Worm (Caenorhabditis elegans) whole organism, dauer: ENCODE data around the gene F22H10.1.

ENCODE experiments used
- unc-62 ChIP-seq: sonication (generic microtip); optimal IDR thresholded peaks from 2 replicates; lab custom pipeline; 2017; ENCODE audit warnings: missing biosample characterization, missing genetic modification reagents, missing genetic modification characterization

Gene F22H10.1

DNA sequence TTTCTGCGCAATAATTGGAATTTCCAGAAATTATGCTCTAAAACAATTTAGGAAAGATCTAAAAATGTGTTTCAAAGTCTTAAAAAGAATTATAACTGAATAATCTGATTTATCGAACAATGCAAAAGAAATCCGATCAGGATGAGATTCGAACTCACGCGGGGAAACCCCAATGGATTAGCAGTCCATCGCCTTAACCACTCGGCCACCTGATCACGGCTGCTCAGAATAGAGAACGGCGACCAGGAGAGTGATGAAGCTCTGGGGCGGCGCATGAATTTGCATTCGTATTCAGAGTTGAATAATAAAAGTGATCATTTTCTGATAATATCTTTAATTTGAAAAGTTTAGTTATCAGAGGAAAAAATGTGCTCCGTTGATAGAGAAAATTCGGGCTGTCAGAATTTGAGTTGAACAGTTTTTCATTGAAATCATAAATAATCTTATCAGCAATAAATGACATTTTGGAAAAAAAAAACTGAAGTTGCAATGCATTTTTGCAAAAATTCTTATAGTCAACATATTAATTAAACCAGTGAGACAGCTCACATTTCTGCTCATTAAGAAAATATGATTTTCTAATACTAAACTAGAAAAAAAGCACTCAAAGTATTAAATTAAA lies 12.3 kb upstream of the F22H10.1 start:
- TF ChIP-seq unc-62 (GFP tag; lab: Kevin White, UChicago): no peak

DNA sequence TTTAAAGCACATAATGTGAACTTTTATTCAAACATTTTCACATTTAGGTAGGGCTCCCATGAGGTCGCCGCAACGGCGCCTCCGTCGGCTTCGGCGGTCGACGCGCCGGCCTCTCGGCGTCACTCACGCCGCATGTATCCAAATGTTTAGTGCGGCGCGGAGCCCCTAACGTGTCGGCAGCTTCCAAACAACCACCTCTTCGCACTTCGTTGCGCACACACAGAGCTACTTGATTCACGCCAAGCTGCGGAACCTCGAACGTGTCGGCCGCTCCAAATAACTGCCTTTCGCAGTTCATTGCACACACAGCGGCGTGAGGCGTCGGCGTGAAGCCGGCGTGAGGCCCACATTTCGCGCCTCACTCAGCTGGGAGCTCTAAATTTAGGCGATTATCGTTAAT lies 11.2 kb upstream of the F22H10.1 start, which contains the start of gene F22H10.6:
Gene F22H10.6 (minus strand): TSS at position 292 of the 400 bp plus-strand sequence.
- no peak for TF ChIP-seq unc-62 (GFP tag; lab: Kevin White, UChicago)

ce11 chrX:16695184-16695583 lies 7.1 kb upstream of the F22H10.1 start:
- no peak for TF ChIP-seq unc-62 (GFP tag; lab: Kevin White, UChicago)

- no peak for TF ChIP-seq unc-62 (GFP tag; lab: Kevin White, UChicago)
Observed at ce11 chrX:16696822-16697221, 5.4 kb upstream of the F22H10.1 start.

- TF ChIP-seq unc-62 (GFP tag; lab: Kevin White, UChicago): no peak
Observed at ce11 chrX:16698074-16698473, 4.2 kb upstream of the F22H10.1 start.

DNA sequence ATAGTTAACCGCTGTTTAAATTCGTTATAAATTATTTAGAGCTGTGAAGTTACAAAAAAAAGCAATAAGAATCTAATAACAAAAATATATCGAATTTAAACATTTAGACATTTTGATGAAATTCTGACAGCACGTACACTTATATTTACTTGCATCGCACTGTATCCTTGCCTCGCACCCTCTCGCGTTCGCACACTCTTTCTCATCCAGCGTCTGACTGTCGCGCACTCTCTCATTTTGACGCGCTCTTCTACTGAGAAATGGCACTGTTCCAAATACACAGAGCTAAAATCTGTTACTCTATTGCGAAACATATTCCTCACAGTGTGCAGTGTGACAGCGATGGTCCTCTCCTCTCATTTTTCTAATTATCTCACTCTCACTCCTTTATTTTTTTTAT lies 1.8 kb downstream of the F22H10.1 start:
- no peak for TF ChIP-seq unc-62 (GFP tag; lab: Kevin White, UChicago)

DNA sequence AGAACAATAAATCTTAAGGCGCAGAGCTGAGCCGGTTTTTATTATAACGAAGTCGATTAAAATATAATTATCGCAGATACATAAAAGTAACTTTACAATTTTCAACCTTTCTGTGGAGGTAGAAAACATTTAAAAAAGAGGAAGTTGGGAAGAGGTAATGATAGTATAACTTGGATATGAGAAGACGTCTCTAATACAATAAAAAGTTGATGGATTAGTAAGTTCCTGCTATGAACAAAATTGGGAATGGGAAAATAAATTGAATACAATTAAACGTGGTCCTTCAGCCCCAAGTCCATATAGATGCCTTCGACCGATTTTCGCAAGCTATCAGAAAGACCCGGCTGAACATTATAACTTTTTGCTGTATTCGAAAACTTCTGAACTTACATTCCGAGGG lies 3.4 kb downstream of the F22H10.1 start:
- no peak for TF ChIP-seq unc-62 (GFP tag; lab: Kevin White, UChicago)

- no peak for TF ChIP-seq unc-62 (GFP tag; lab: Kevin White, UChicago)
Observed at ce11 chrX:16711381-16711780, 9.1 kb downstream of the F22H10.1 start, which contains the start of gene lgc-53. lgc-53 (plus strand) TSS chrX:16711681.

DNA sequence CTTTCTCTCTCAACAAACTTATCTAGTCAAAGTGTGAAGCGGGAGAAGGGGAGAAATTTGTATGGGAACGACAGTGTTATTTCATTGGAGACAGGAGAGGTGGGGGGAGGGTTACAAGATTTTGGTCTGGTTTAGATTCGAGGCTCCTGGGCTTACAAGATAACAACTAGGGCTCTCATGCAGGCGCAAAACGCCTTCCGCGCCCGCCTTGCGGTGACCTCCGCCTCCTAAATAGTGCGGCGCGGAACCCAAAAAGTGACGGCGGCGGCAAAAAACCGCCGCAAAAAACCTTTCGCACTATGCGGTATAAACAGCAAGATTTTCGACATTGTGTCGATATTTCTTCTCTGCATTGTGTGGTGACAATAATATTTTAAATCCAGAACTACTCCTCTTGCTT lies 13.7 kb downstream of the F22H10.1 start:
- TF ChIP-seq unc-62 (GFP tag; lab: Kevin White, UChicago): no peak

DNA sequence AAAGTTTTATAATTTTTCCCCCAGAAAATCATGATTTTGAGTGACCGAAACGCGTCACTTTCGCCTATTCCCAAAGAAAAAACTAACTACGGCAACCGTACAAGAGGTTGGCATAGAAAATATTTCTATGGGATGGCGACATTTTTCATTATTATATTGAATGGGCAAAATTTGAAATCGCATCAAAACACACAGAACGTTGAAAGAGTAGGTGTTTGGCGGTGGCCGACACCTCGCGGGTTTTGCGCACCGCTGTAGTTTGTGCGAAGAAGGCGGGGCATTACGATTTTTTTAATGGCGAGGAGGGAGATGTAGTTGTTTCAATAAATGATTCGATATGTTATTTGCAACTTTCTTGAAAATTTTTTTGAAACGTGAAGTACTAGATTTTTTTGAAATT lies 19.7 kb downstream of the F22H10.1 start:
- TF ChIP-seq unc-62 (GFP tag; lab: Kevin White, UChicago): no peak

DNA sequence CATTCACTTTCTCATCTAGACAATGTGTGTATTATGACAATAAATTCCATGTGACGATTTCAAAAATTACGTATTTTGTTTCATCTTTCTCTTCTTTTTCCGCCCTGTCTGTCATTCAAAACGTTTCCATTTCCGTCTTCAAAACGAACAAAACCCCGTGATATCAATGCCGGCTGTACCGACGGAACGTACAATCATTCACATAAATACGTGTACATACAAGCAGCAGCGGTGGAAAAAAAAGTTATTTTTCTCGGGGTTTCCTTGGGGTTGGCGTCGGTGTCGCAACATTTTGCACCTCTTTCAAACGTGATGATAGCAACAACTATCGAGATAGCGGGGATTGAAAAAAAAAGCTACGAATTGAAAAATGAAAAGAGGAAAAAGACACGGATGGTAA lies 22.7 kb downstream of the F22H10.1 start:
- no peak for TF ChIP-seq unc-62 (GFP tag; lab: Kevin White, UChicago)

ce11 chrX:16726879-16727278 lies 24.6 kb downstream of the F22H10.1 start:
- TF ChIP-seq unc-62 (GFP tag; lab: Kevin White, UChicago): no peak

- no peak for TF ChIP-seq unc-62 (GFP tag; lab: Kevin White, UChicago)
Observed at ce11 chrX:16729259-16729658, 27.0 kb downstream of the F22H10.1 start, which contains the start of gene hda-4. hda-4 (plus strand) TSS chrX:16729559.

DNA sequence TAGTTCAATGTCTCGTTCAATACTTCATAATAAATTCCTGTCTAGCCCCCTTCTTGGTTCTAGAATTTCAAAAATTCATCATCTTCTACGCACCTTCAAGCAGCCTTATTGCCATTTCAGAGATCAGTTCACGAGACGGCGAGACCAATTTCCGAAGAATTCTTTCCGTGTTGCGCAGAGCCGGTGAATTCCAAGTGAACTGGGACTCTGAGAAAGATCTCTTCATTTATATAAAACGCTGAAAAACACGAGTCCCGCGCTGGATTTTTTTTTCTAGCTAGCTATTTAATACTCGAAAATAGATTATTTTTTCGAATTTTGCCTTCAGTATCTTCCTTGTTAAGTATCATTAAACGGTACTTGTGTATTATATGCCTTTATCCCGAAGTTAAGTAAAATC lies 28.9 kb downstream of the F22H10.1 start:
- no peak for TF ChIP-seq unc-62 (GFP tag; lab: Kevin White, UChicago)

ce11 chrX:16732259-16732658 lies 30.0 kb downstream of the F22H10.1 start:
- TF ChIP-seq unc-62 (GFP tag; lab: Kevin White, UChicago): no peak

- TF ChIP-seq unc-62 (GFP tag; lab: Kevin White, UChicago): no peak
Observed at ce11 chrX:16733411-16733810, 31.2 kb downstream of the F22H10.1 start.

- TF ChIP-seq unc-62 (GFP tag; lab: Kevin White, UChicago): no peak
Observed at ce11 chrX:16734970-16735369, 32.7 kb downstream of the F22H10.1 start.
